Fruit fly (Drosophila melanogaster): Measurements from ENCODE around the gene Hsp23.

Gene Hsp23

dm6 chr3L:9349314-9349733 is 32.4 kb upstream of the Hsp23 start, which contains the start of gene PGRP-LF:
PGRP-LF (plus strand) TSS chr3L:9349609.
- peak; percentile 9 for TF ChIP-seq CG31627 (GFP tag; optimal IDR thresholded peaks at IDR 0.05)
- no peak for TF ChIP-seq Blimp-1 (GFP tag; optimal IDR thresholded peaks at IDR 0.05)
- TF ChIP-seq Smox (GFP tag; optimal IDR thresholded peaks at IDR 0.05): no peak
- TF ChIP-seq Sox15 (GFP tag; optimal IDR thresholded peaks at IDR 0.05): no peak
- no peak for TF ChIP-seq acj6 (GFP tag; optimal IDR thresholded peaks at IDR 0.05)
- no peak for TF ChIP-seq CG6808 (GFP tag; optimal IDR thresholded peaks at IDR 0.05)
- TF ChIP-seq Sox102F (GFP tag; optimal IDR thresholded peaks at IDR 0.05): peak; percentile 21
- no peak for TF ChIP-seq CG11762 (GFP tag; optimal IDR thresholded peaks at IDR 0.05; ENCODE audit: insufficient read depth)
- TF ChIP-seq achi (GFP tag; optimal IDR thresholded peaks at IDR 0.05): peak; percentile 28
- no peak for TF ChIP-seq CG7368 (GFP tag; optimal IDR thresholded peaks at IDR 0.05)
- no peak for TF ChIP-seq CG10669 (GFP tag; optimal IDR thresholded peaks at IDR 0.05)
- TF ChIP-seq ss (GFP tag; optimal IDR thresholded peaks at IDR 0.05): no peak
- peak; percentile 20 for TF ChIP-seq Met (GFP tag; optimal IDR thresholded peaks at IDR 0.05)
- no peak for TF ChIP-seq eg (GFP tag; IDR thresholded peaks at IDR 0.05)
- no peak for TF ChIP-seq CG3919 (GFP tag; optimal IDR thresholded peaks at IDR 0.05)
- TF ChIP-seq salr (GFP tag; optimal IDR thresholded peaks at IDR 0.05): no peak
- TF ChIP-seq CG3032 (tag; optimal IDR thresholded peaks at IDR 0.05): no peak
- TF ChIP-seq CG6854 (GFP tag; optimal IDR thresholded peaks at IDR 0.05): no peak
- TF ChIP-seq dac (GFP tag; optimal IDR thresholded peaks at IDR 0.05): no peak
- TF ChIP-seq CG9139 (GFP tag; optimal IDR thresholded peaks at IDR 0.05): no peak
- TF ChIP-seq fd59A (GFP tag; optimal IDR thresholded peaks at IDR 0.05): no peak
- no peak for TF ChIP-seq CG11294 (GFP tag; IDR thresholded peaks at IDR 0.05)
- TF ChIP-seq lz (GFP tag; optimal IDR thresholded peaks at IDR 0.05): no peak
- no peak for TF ChIP-seq Sox14 (GFP tag; optimal IDR thresholded peaks at IDR 0.05)
- TF ChIP-seq Hr4 (GFP tag; optimal IDR thresholded peaks at IDR 0.05): peak; percentile 37
- no peak for TF ChIP-seq CG6792 (GFP tag; optimal IDR thresholded peaks at IDR 0.05)
- no peak for TF ChIP-seq CG8119 (GFP tag; IDR thresholded peaks at IDR 0.05)
- no peak for TF ChIP-seq Hr39 (GFP tag; optimal IDR thresholded peaks at IDR 0.05)
- TF ChIP-seq fd85E (GFP tag; optimal IDR thresholded peaks at IDR 0.05): no peak
- peak; percentile 58 for TF ChIP-seq Eip93F (GFP tag; optimal IDR thresholded peaks at IDR 0.05)
- TF ChIP-seq CG6163 (GFP tag; IDR thresholded peaks at IDR 0.05): no peak
- peak; percentile 32 for TF ChIP-seq vri (GFP tag; optimal IDR thresholded peaks at IDR 0.05)
- TF ChIP-seq Ets21C (GFP tag; optimal IDR thresholded peaks at IDR 0.05): no peak
- no peak for TF ChIP-seq Lpt (GFP tag; optimal IDR thresholded peaks at IDR 0.05)
- peak; percentile 80 for TF ChIP-seq fkh (GFP tag; optimal IDR thresholded peaks at IDR 0.05)
- no peak for TF ChIP-seq Ets96B (tag; optimal IDR thresholded peaks at IDR 0.05)
- TF ChIP-seq pdm3 (GFP tag; optimal IDR thresholded peaks at IDR 0.05): no peak
- TF ChIP-seq spab (GFP tag; optimal IDR thresholded peaks at IDR 0.05): no peak
- TF ChIP-seq CG1621 (tag; optimal IDR thresholded peaks at IDR 0.05): peak; percentile 46
- no peak for TF ChIP-seq CG8319 (GFP tag; optimal IDR thresholded peaks at IDR 0.05)
- no peak for TF ChIP-seq CG15336 (GFP tag; IDR thresholded peaks at IDR 0.05)
- TF ChIP-seq net (GFP tag; optimal IDR thresholded peaks at IDR 0.05): no peak
- TF ChIP-seq Gug (GFP tag; IDR thresholded peaks at IDR 0.05): no peak
- TF ChIP-seq CG10631 (GFP tag; optimal IDR thresholded peaks at IDR 0.05): no peak
- TF ChIP-seq svp (GFP tag): peak; percentile 79
- TF ChIP-seq CG11902 (GFP tag; optimal IDR thresholded peaks at IDR 0.05): no peak
- no peak for TF ChIP-seq dsx (GFP tag; optimal IDR thresholded peaks at IDR 0.05; ENCODE audit: poor library complexity, severe bottlenecking)
- peak; percentile 77 for TF ChIP-seq Eip78C (GFP tag)
- TF ChIP-seq CG32006 (GFP tag; optimal IDR thresholded peaks at IDR 0.05): no peak
- TF ChIP-seq OdsH (GFP tag; optimal IDR thresholded peaks at IDR 0.05): peak; percentile 38
- TF ChIP-seq topi (GFP tag; optimal IDR thresholded peaks at IDR 0.05): peak; percentile 22
- TF ChIP-seq CG4318 (GFP tag; optimal IDR thresholded peaks at IDR 0.05): no peak
- TF ChIP-seq Eip75B (GFP tag; optimal IDR thresholded peaks at IDR 0.05): peak; percentile 7
